Worm (Caenorhabditis elegans): Measurements from ENCODE around the gene mdt-28.

DNA sequence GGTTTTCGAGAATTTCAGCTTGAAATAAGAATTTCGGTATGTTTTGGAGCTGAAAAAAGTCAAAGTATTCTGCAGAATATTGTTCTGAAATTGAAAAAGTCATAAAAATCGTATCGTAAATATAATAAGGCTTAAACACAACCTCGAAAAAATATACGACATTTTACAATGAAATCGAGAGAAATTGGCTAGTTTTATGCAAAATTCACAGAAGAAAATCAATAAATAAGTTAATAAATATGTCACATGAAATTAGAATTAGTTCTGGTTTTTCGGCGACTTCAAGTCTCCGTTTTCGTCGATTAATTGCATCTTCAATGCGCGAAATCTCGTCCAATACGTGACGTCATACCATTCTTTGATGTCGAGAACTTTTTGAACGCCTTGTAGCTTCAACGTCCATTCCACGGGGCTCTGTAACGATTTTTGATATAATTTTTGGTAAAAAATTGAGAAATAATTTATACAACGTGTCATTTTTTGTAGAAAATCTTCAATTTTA, 2.2 kb upstream of the mdt-28 start, which contains the start of gene atx-3:
- TF ChIP-seq blmp-1 (tag; optimal IDR thresholded peaks at IDR 0.05): no peak
- TF ChIP-seq unc-62 (GFP tag; optimal IDR thresholded peaks at IDR 0.05): no peak
- TF ChIP-seq pha-4 (tag; optimal IDR thresholded peaks at IDR 0.05): no peak
- no peak for TF ChIP-seq flh-1 (GFP tag; optimal IDR thresholded peaks at IDR 0.05)
- no peak for TF ChIP-seq nhr-237 (tag; optimal IDR thresholded peaks at IDR 0.05)
- TF ChIP-seq snpc-4 (tag; optimal IDR thresholded peaks at IDR 0.05): no peak
- no peak for TF ChIP-seq hlh-1 (tag; optimal IDR thresholded peaks at IDR 0.05)
- no peak for TF ChIP-seq unc-39 (tag; optimal IDR thresholded peaks at IDR 0.05)
- no peak for TF ChIP-seq nhr-2 (tag; optimal IDR thresholded peaks at IDR 0.05)
- no peak for TF ChIP-seq tbx-8 (GFP tag; optimal IDR thresholded peaks at IDR 0.05)
- no peak for TF ChIP-seq lsy-2 (tag; optimal IDR thresholded peaks at IDR 0.05)
- TF ChIP-seq drap-1 (GFP tag; optimal IDR thresholded peaks at IDR 0.05): no peak
- TF ChIP-seq elt-1 (tag; optimal IDR thresholded peaks at IDR 0.05; ENCODE audit: borderline replicate concordance, insufficient read depth): no peak
